Worm (Caenorhabditis elegans): ENCODE measurements around the gene nhr-202.

Gene nhr-202

DNA sequence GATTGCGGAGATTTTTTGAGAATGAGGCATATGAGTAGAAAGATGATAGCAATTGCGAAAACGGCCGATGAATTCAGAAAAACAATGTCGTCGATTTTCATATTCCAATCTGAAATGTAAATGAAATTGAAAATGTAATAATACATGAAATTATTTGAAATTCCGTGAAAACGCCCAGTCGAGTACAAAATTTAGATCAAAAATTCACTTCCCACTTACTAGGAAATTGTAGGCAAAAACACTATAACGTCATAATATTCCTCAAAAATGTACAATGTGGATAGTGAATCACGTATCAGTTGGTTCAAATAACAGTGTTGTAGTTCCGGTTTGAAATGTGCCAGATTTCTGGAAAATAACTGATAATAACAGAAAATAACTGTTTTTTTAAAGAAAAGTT lies 38.8 kb downstream of the nhr-202 start, which contains the start of gene str-256:
str-256 (minus strand) TSS at position 101 of the 400 bp plus-strand sequence.
- TF ChIP-seq mef-2 (tag; optimal IDR thresholded peaks at IDR 0.05) (no peak), hpl-2 (GFP tag; optimal IDR thresholded peaks at IDR 0.05) (no peak), unc-30 (tag; optimal IDR thresholded peaks at IDR 0.05) (no peak), nhr-20 (tag; optimal IDR thresholded peaks at IDR 0.05) (no peak)

DNA sequence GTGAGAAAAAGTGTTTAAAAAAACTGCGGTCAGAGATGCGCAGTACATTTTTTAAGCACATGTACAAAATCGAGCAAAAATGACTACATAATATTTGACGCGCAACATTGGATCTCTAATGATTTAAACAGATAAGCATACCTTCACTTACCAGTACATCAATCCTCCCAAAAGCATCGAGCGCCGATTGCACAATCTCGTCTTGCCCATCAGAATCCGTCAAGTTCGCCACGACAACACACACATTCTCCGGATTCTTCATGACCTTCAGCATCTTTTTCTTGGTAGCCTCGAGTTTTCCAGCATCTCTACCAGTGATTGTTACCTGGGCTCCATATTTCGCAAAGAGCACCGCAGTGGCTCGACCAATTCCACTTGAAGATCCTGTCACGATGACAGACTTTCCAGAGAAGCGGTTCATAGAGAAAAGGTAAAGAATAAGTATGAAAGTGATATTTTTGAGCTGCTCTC lies 40.5 kb downstream of the nhr-202 start, which contains the start of gene T01G6.10:
T01G6.10 (minus strand) TSS at position 421 of the 471 bp plus-strand sequence.
- no peak for TF ChIP-seq nhr-12 (tag; optimal IDR thresholded peaks at IDR 0.05)
- no peak for TF ChIP-seq unc-86 (tag; optimal IDR thresholded peaks at IDR 0.05)
- no peak for TF ChIP-seq elt-2 (tag; optimal IDR thresholded peaks at IDR 0.05)
- TF ChIP-seq Y116A8C.19 (tag; optimal IDR thresholded peaks at IDR 0.05; ENCODE audit: borderline replicate concordance): no peak
- TF ChIP-seq grh-1 (GFP tag; IDR thresholded peaks at IDR 0.05): no peak
- TF ChIP-seq mep-1 (tag; optimal IDR thresholded peaks at IDR 0.05): no peak
- no peak for TF ChIP-seq sptf-1 (tag; optimal IDR thresholded peaks at IDR 0.05)
- no peak for TF ChIP-seq swsn-7 (tag; optimal IDR thresholded peaks at IDR 0.05)
- TF ChIP-seq pag-3 (tag; optimal IDR thresholded peaks at IDR 0.05; ENCODE audit: borderline replicate concordance, insufficient read depth): no peak
- TF ChIP-seq nhr-90 (tag; optimal IDR thresholded peaks at IDR 0.05; ENCODE audit: poor library complexity): no peak
- no peak for TF ChIP-seq mef-2 (tag; optimal IDR thresholded peaks at IDR 0.05)
- TF ChIP-seq zag-1 (tag; optimal IDR thresholded peaks at IDR 0.05): no peak
- no peak for TF ChIP-seq aha-1 (tag; optimal IDR thresholded peaks at IDR 0.05)
- no peak for TF ChIP-seq nhr-47 (tag; optimal IDR thresholded peaks at IDR 0.05)
- no peak for TF ChIP-seq rnt-1 (tag; optimal IDR thresholded peaks at IDR 0.05)

DNA sequence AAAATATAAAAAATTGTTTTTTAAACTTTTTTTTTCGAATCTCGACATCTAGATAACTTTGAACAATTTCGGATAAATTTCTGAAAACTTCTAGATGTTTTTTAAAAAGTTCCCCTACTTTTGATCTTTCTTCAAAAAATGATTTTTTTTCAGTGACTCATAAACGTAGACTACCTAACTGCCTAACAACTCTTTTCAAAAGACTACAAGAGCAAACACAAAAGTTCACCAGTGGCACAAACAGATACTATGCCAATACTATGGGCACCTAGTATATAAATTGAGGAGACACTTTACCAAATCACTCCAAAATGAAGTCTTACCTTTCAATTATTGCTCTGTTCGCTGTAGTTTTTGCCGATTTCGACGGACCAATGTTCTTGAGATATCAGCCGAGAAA lies 41.3 kb downstream of the nhr-202 start, which contains the start of gene srlf-35:
srlf-35 (plus strand) TSS at position 301 of the 400 bp plus-strand sequence.
- TF ChIP-seq nhr-237 (tag; optimal IDR thresholded peaks at IDR 0.05): no peak
- TF ChIP-seq ces-1 (GFP tag; optimal IDR thresholded peaks at IDR 0.05): no peak
- no peak for TF ChIP-seq lin-39 (tag; optimal IDR thresholded peaks at IDR 0.05)
- no peak for TF ChIP-seq lir-3 (tag; optimal IDR thresholded peaks at IDR 0.05; ENCODE audit: poor library complexity)
- TF ChIP-seq lin-15B (tag; optimal IDR thresholded peaks at IDR 0.05): no peak
- TF ChIP-seq pag-3 (tag; optimal IDR thresholded peaks at IDR 0.05; ENCODE audit: borderline replicate concordance, insufficient read depth): no peak
- TF ChIP-seq aly-2 (tag; optimal IDR thresholded peaks at IDR 0.05): no peak
- TF ChIP-seq mdl-1 (tag; optimal IDR thresholded peaks at IDR 0.05): no peak
- no peak for TF ChIP-seq ceh-8 (GFP tag; optimal IDR thresholded peaks at IDR 0.05)
- no peak for TF ChIP-seq nhr-84 (tag; optimal IDR thresholded peaks at IDR 0.05)
- no peak for TF ChIP-seq snpc-4 (tag; optimal IDR thresholded peaks at IDR 0.05)
- TF ChIP-seq sox-4 (tag; optimal IDR thresholded peaks at IDR 0.05): no peak
- no peak for TF ChIP-seq hlh-4 (tag; optimal IDR thresholded peaks at IDR 0.05)
- no peak for TF ChIP-seq F16B12.6 (tag; optimal IDR thresholded peaks at IDR 0.05)
- TF ChIP-seq ceh-82 (tag; optimal IDR thresholded peaks at IDR 0.05): no peak
- TF ChIP-seq ztf-11 (tag; optimal IDR thresholded peaks at IDR 0.05): no peak
- TF ChIP-seq ama-1 (optimal IDR thresholded peaks at IDR 0.05): no peak
- TF ChIP-seq lin-35 (GFP tag; optimal IDR thresholded peaks at IDR 0.05): no peak
- no peak for TF ChIP-seq pax-3 (tag; optimal IDR thresholded peaks at IDR 0.05)

DNA sequence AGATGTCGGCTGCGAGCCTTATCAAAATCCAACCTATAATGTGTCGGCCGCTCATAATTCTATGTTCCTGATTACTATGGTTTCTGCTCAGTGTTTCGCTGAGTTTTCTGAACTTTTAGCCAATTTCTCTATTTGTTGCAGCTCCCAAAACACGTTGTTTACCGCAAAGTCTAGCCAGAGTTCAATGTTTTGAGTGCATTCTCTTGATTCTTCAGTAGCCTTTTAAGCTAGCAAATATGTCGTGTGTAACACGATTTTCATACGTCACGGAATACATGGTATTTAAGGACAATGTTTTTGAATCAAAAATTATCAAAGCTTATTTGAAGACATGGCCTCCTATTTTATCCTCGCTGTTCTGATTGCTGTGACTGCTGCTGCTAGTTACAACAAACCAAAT lies 42.8 kb downstream of the nhr-202 start, which contains the start of gene srlf-19:
srlf-19 (plus strand) TSS at position 301 of the 400 bp plus-strand sequence.
- no peak for TF ChIP-seq irx-1 (tag; optimal IDR thresholded peaks at IDR 0.05)
- TF ChIP-seq egl-27 (tag; optimal IDR thresholded peaks at IDR 0.05): no peak
- TF ChIP-seq F16B12.6 (tag; optimal IDR thresholded peaks at IDR 0.05): no peak
- TF ChIP-seq ceh-90 (tag; optimal IDR thresholded peaks at IDR 0.05): no peak
- no peak for TF ChIP-seq ceh-88 (GFP tag; IDR thresholded peaks at IDR 0.05)
- no peak for TF ChIP-seq pqm-1 (tag; optimal IDR thresholded peaks at IDR 0.05)
- TF ChIP-seq skn-1 (tag; optimal IDR thresholded peaks at IDR 0.05): no peak
- no peak for TF ChIP-seq tlp-1 (tag; optimal IDR thresholded peaks at IDR 0.05)
- TF ChIP-seq hlh-17 (GFP tag; optimal IDR thresholded peaks at IDR 0.05; ENCODE audit: borderline replicate concordance): no peak
- no peak for TF ChIP-seq fkh-8 (tag; optimal IDR thresholded peaks at IDR 0.05)
- no peak for TF ChIP-seq mdl-1 (tag; optimal IDR thresholded peaks at IDR 0.05)
- TF ChIP-seq nhr-47 (tag; optimal IDR thresholded peaks at IDR 0.05): no peak
- no peak for TF ChIP-seq unc-86 (tag; optimal IDR thresholded peaks at IDR 0.05)
- TF ChIP-seq ets-5 (GFP tag; IDR thresholded peaks at IDR 0.05): no peak
- no peak for TF ChIP-seq rnt-1 (tag; optimal IDR thresholded peaks at IDR 0.05)
- TF ChIP-seq dsc-1 (tag; optimal IDR thresholded peaks at IDR 0.05): no peak
- no peak for TF ChIP-seq snpc-4 (tag; optimal IDR thresholded peaks at IDR 0.05)
- no peak for TF ChIP-seq pag-3 (tag; optimal IDR thresholded peaks at IDR 0.05; ENCODE audit: borderline replicate concordance, insufficient read depth)
- no peak for TF ChIP-seq lin-15B (tag; optimal IDR thresholded peaks at IDR 0.05)
